Worm (Caenorhabditis elegans) whole organism, L1 larva: ENCODE results near the gene nlp-56.

Experiments
- nhr-11 ChIP-seq: fragments of 150-350 bp; optimal IDR thresholded peaks from 2 replicates; lab custom pipeline; 2014; ENCODE audit warnings: missing biosample characterization, missing genetic modification characterization
- tlp-1 ChIP-seq: fragments of 150-350 bp; optimal IDR thresholded peaks from 2 replicates; lab custom pipeline; 2014; ENCODE audit warnings: missing biosample characterization, missing genetic modification characterization

ce11 chrIV:14792602-14793232 is 8.2 kb upstream of the nlp-56 start, which contains the start of gene gdi-1:
- no peak for TF ChIP-seq nhr-11
- TF ChIP-seq tlp-1 (tag; lab: Kevin White, UChicago): no peak
